Worm (Caenorhabditis elegans) whole organism, L1 larva: ENCODE data around the gene Y39A1A.18.

Experiments
- C04F5.9 ChIP-seq: sonication (generic microtip); optimal IDR thresholded peaks from 2 replicates; lab custom pipeline; 2016; ENCODE audit warnings: missing genetic modification characterization, missing compliant biosample characterization
- C34B4.2 ChIP-seq: sonication (generic microtip); optimal IDR thresholded peaks from 2 replicates; lab custom pipeline; 2017; ENCODE audit warnings: mild to moderate bottlenecking, missing genetic modification characterization, missing compliant biosample characterization
- blmp-1 ChIP-seq: fragments of 150-350 bp; optimal IDR thresholded peaks from 2 replicates; lab custom pipeline; 2014; ENCODE audit warnings: missing biosample characterization, missing genetic modification characterization
- ceh-82 ChIP-seq, 3 experiments: fragments of 150-350 bp in 1 of 3; sonication (generic microtip) in 2 of 3; optimal IDR thresholded peaks; 2 replicates each; lab custom pipeline; 2014 to 2017; ENCODE audit warnings: missing biosample characterization in 3 of 3, missing genetic modification characterization in 3 of 3
- ceh-88 ChIP-seq: fragments of 200-800 bp; sonication (Bioruptor generic); IDR thresholded peaks from 2 replicates; pipeline ENCODE4 v1.3.6; 2022; ENCODE audit warnings: missing genetic modification characterization, missing compliant biosample characterization
- efl-1 ChIP-seq, 4 experiments: fragments of 150-350 bp; optimal IDR thresholded peaks in 3 of 4; peaks in 1 of 4; 1 replicate in 1 of 4; 2 replicates in 3 of 4; lab custom pipeline; 2014; ENCODE audit warnings: missing biosample characterization in 2 of 4, missing genetic modification characterization in 2 of 4, missing genetic modification reagents in 2 of 4
- egl-27 ChIP-seq, 2 experiments: fragments of 150-350 bp in 1 of 2; sonication (generic microtip); optimal IDR thresholded peaks; 3 replicates each; lab custom pipeline; 2017 to 2018; ENCODE audit warnings: missing biosample characterization in 2 of 2, missing genetic modification characterization in 2 of 2, missing genetic modification reagents in 2 of 2
- elt-3 ChIP-seq, 6 experiments: fragments of 150-350 bp in 1 of 6; sonication (generic microtip); optimal IDR thresholded peaks; 2 replicates each; lab custom pipeline; 2017 to 2018; ENCODE audit warnings: missing biosample characterization in 6 of 6, missing genetic modification characterization in 6 of 6, inconsistent platforms in 1 of 6
- fos-1 ChIP-seq: fragments of 150-350 bp; optimal IDR thresholded peaks from 2 replicates; lab custom pipeline; 2014; ENCODE audit warnings: missing biosample characterization, missing genetic modification characterization
- grh-1 ChIP-seq: fragments of 200-800 bp; sonication (Bioruptor generic); IDR thresholded peaks from 2 replicates; pipeline ENCODE4 v1.3.6; 2022; ENCODE audit warnings: missing genetic modification reagents, missing genetic modification characterization, missing compliant biosample characterization
- irx-1 ChIP-seq: sonication (generic microtip); optimal IDR thresholded peaks from 2 replicates; lab custom pipeline; 2016; ENCODE audit warnings: missing genetic modification characterization, missing compliant biosample characterization
- lin-14 ChIP-seq: fragments of 200-800 bp; sonication (Bioruptor generic); optimal IDR thresholded peaks from 2 replicates; lab custom pipeline; 2018; ENCODE audit warnings: mild to moderate bottlenecking, missing genetic modification characterization, moderate library complexity, missing compliant biosample characterization
- lin-35 ChIP-seq, 2 experiments: fragments of 150-350 bp; optimal IDR thresholded peaks; 2 replicates each; lab custom pipeline; 2014; ENCODE audit warnings: missing biosample characterization in 2 of 2, missing genetic modification characterization in 2 of 2, missing genetic modification reagents in 2 of 2
- lin-39 ChIP-seq: fragments of 150-350 bp; optimal IDR thresholded peaks from 2 replicates; lab custom pipeline; 2014; ENCODE audit warnings: missing biosample characterization, missing genetic modification reagents, missing genetic modification characterization
- mab-9 ChIP-seq: fragments of 200-800 bp; sonication (Bioruptor generic); IDR thresholded peaks from 2 replicates; pipeline ENCODE4 v1.3.6; 2022; ENCODE audit warnings: missing genetic modification reagents, missing genetic modification characterization, missing compliant biosample characterization
- nhr-12 ChIP-seq: sonication (generic microtip); optimal IDR thresholded peaks from 2 replicates; lab custom pipeline; 2017; ENCODE audit warnings: missing biosample characterization, missing genetic modification characterization
- nhr-237 ChIP-seq: fragments of 150-350 bp; optimal IDR thresholded peaks from 2 replicates; lab custom pipeline; 2014; ENCODE audit warnings: missing biosample characterization, missing genetic modification characterization
- nhr-28 ChIP-seq: fragments of 150-350 bp; optimal IDR thresholded peaks from 2 replicates; lab custom pipeline; 2014; ENCODE audit warnings: missing biosample characterization, missing genetic modification characterization
- nhr-77 ChIP-seq: fragments of 150-350 bp; optimal IDR thresholded peaks from 2 replicates; lab custom pipeline; 2014; ENCODE audit warnings: missing biosample characterization, missing genetic modification characterization
- nhr-85 ChIP-seq: sonication (generic microtip); peaks from one replicate; lab custom pipeline; 2016; ENCODE audit warnings: missing genetic modification characterization, inconsistent platforms, missing compliant biosample characterization
- pag-3 ChIP-seq: sonication (generic microtip); optimal IDR thresholded peaks from 2 replicates; lab custom pipeline; 2017; ENCODE audit warnings: missing genetic modification characterization, mild to moderate bottlenecking, missing compliant biosample characterization, antibody characterized with exemption, borderline replicate concordance; ENCODE audit not compliant: insufficient read depth
- pax-3 ChIP-seq: fragments of 200-800 bp; sonication (Bioruptor generic); optimal IDR thresholded peaks from 2 replicates; lab custom pipeline; 2018; ENCODE audit warnings: mild to moderate bottlenecking, missing genetic modification characterization, moderate library complexity, missing compliant biosample characterization
- skn-1 ChIP-seq: fragments of 150-350 bp; optimal IDR thresholded peaks from 2 replicates; lab custom pipeline; 2014; ENCODE audit warnings: missing biosample characterization, missing genetic modification characterization
- snpc-4 ChIP-seq: fragments of 150-350 bp; optimal IDR thresholded peaks from 2 replicates; lab custom pipeline; 2014; ENCODE audit warnings: missing biosample characterization, missing genetic modification characterization
- tbx-2 ChIP-seq: sonication (generic microtip); optimal IDR thresholded peaks from 2 replicates; lab custom pipeline; 2016; ENCODE audit warnings: missing genetic modification characterization, missing compliant biosample characterization
- unc-130 ChIP-seq: fragments of 150-350 bp; optimal IDR thresholded peaks from 2 replicates; lab custom pipeline; 2017; ENCODE audit warnings: missing biosample characterization, missing genetic modification characterization, inconsistent platforms
- unc-30 ChIP-seq: sonication (generic microtip); optimal IDR thresholded peaks from 2 replicates; lab custom pipeline; 2017; ENCODE audit warnings: missing biosample characterization, missing genetic modification characterization
- unc-62 ChIP-seq: fragments of 150-350 bp; optimal IDR thresholded peaks from 2 replicates; lab custom pipeline; 2014; ENCODE audit warnings: missing biosample characterization, missing genetic modification reagents, missing genetic modification characterization
- vab-15 ChIP-seq: sonication (generic microtip); optimal IDR thresholded peaks from 2 replicates; lab custom pipeline; 2017; ENCODE audit warnings: missing genotype, mild to moderate bottlenecking, missing genetic modification characterization, missing compliant biosample characterization
- ztf-4 ChIP-seq: fragments of 150-350 bp; optimal IDR thresholded peaks from 2 replicates; lab custom pipeline; 2014; ENCODE audit warnings: missing biosample characterization, missing genetic modification characterization

The Y39A1A.18 gene

ce11 chrIII:10739455-10739854 lies 45.2 kb upstream of the Y39A1A.18 start, which contains the start of gene smap-1:
TSS of gene smap-1 (minus strand) at chrIII:10739792.
- TF ChIP-seq unc-30 (tag; lab: Kevin White, UChicago) = no peak
- no peak for TF ChIP-seq lin-35 (GFP tag; optimal IDR thresholded peaks at IDR 0.05; lab: Kevin White, UChicago)
- TF ChIP-seq efl-1 (optimal IDR thresholded peaks at IDR 0.05; lab: Kevin White, UChicago) = no peak
- TF ChIP-seq efl-1 (GFP tag; optimal IDR thresholded peaks at IDR 0.05 in 1 of 2; lab: Kevin White, UChicago) = peak in 1 of 2 experiments; percentile 89

ce11 chrIII:10738081-10738480 lies 43.8 kb upstream of the Y39A1A.18 start:
- TF ChIP-seq unc-130 (no peak), efl-1 (optimal IDR thresholded peaks at IDR 0.05; lab: Kevin White, UChicago) (no peak), efl-1 (GFP tag; optimal IDR thresholded peaks at IDR 0.05 in 1 of 2; lab: Kevin White, UChicago) (peak in 1 of 2 experiments; percentile 25)

- TF ChIP-seq lin-14 (GFP tag; lab: Kevin White, UChicago) (peak; percentile 47), nhr-85 (tag; lab: Kevin White, UChicago) (peak; percentile 35), ztf-4 (tag; lab: Kevin White, UChicago) (no peak), C34B4.2 (tag; lab: Kevin White, UChicago) (no peak), fos-1 (tag; lab: Kevin White, UChicago) (no peak), nhr-28 (no peak), lin-39 (tag; lab: Kevin White, UChicago) (no peak), C04F5.9 (tag; lab: Kevin White, UChicago) (no peak), irx-1 (no peak), nhr-12 (tag; lab: Kevin White, UChicago) (no peak), nhr-237 (tag; lab: Kevin White, UChicago) (no peak), grh-1 (0 out of 2 replicates have a peak, but pooled peaks have one; percentile 31), lin-35 (GFP tag; optimal IDR thresholded peaks at IDR 0.05; lab: Kevin White, UChicago) (peak in 1 of 2 experiments; percentile 26), elt-3 (tag; optimal IDR thresholded peaks at IDR 0.05; lab: Kevin White, UChicago) (peak in 1 of 6 experiments; percentile 4), ceh-88 (GFP tag; lab: Robert Waterston, UW) (no peak), efl-1 (optimal IDR thresholded peaks at IDR 0.05; lab: Kevin White, UChicago) (peak; percentile 11 to 35), efl-1 (GFP tag; optimal IDR thresholded peaks at IDR 0.05 in 1 of 2; lab: Kevin White, UChicago) (peak in 1 of 2 experiments; percentile 33), unc-130 (no peak), mab-9 (GFP tag; lab: Robert Waterston, UW) (no peak), egl-27 (tag; optimal IDR thresholded peaks at IDR 0.05; lab: Kevin White, UChicago) (no peak), ceh-82 (tag; optimal IDR thresholded peaks at IDR 0.05; lab: Kevin White, UChicago) (no peak), blmp-1 (peak; percentile 76), unc-62 (GFP tag; lab: Kevin White, UChicago) (no peak), vab-15 (no peak), pag-3 (tag; lab: Kevin White, UChicago) (no peak)
- TF ChIP-seq, all 84 proteins: peak for 7
Observed at ce11 chrIII:10736322-10736985, 42.2 kb upstream of the Y39A1A.18 start.

- TF ChIP-seq efl-1 (optimal IDR thresholded peaks at IDR 0.05; lab: Kevin White, UChicago) (no peak), efl-1 (GFP tag; optimal IDR thresholded peaks at IDR 0.05 in 1 of 2; lab: Kevin White, UChicago) (peak in 1 of 2 experiments; percentile 47), nhr-77 (tag; lab: Kevin White, UChicago) (peak; percentile 28), skn-1 (tag; lab: Kevin White, UChicago) (peak; percentile 13), pax-3 (tag; lab: Kevin White, UChicago) (no peak), ceh-88 (GFP tag; lab: Robert Waterston, UW) (no peak), lin-14 (GFP tag; lab: Kevin White, UChicago) (peak; percentile 39), tbx-2 (tag; lab: Kevin White, UChicago) (peak; percentile 2)
- TF ChIP-seq, all 84 proteins: peak for 5
Observed at ce11 chrIII:10734511-10735233, 40.4 kb upstream of the Y39A1A.18 start.

- TF ChIP-seq C34B4.2 (tag; lab: Kevin White, UChicago) = no peak
- peak; percentile 1 for TF ChIP-seq snpc-4 (tag; lab: Kevin White, UChicago)
- TF ChIP-seq, all 84 proteins: peak for 1
Observed at ce11 chrIII:10733300-10733699, 39.0 kb upstream of the Y39A1A.18 start.
